Worm (Caenorhabditis elegans) whole organism, early embryonic: Measurements from ENCODE around the gene lsd-1.

Experiments used
- B0310.2 ChIP-seq: sonication (generic microtip); optimal IDR thresholded peaks from 2 replicates; lab custom pipeline; 2016; ENCODE audit warnings: mild to moderate bottlenecking, missing genetic modification characterization, missing compliant biosample characterization
- F13C5.2 ChIP-seq: sonication (generic microtip); optimal IDR thresholded peaks from 2 replicates; lab custom pipeline; 2017; ENCODE audit warnings: mild to moderate bottlenecking, missing genetic modification characterization, inconsistent platforms, missing compliant biosample characterization
- aly-1 ChIP-seq: sonication (generic microtip); optimal IDR thresholded peaks from 2 replicates; lab custom pipeline; 2016; ENCODE audit warnings: missing genetic modification characterization, missing compliant biosample characterization
- ama-1 ChIP-seq: fragments of 150-350 bp; optimal IDR thresholded peaks from 2 replicates; lab custom pipeline; 2014
- ceh-13 ChIP-seq: fragments of 200-800 bp; sonication (Bioruptor generic); optimal IDR thresholded peaks from 2 replicates; lab custom pipeline; 2018; ENCODE audit warnings: mild to moderate bottlenecking, missing genetic modification characterization, missing compliant biosample characterization
- ceh-36 ChIP-seq: sonication (generic microtip); optimal IDR thresholded peaks from 2 replicates; lab custom pipeline; 2016; ENCODE audit warnings: missing genetic modification characterization, inconsistent platforms, missing compliant biosample characterization
- ets-7 ChIP-seq: sonication (generic microtip); optimal IDR thresholded peaks from 2 replicates; lab custom pipeline; 2016; ENCODE audit warnings: missing genotype, missing genetic modification characterization, missing compliant biosample characterization
- flt-1 ChIP-seq: fragments of 200-800 bp; sonication (Bioruptor generic); IDR thresholded peaks from 2 replicates; pipeline ENCODE4 v1.3.6; 2022; ENCODE audit warnings: missing genetic modification characterization, missing compliant biosample characterization
- hmbx-1 ChIP-seq: sonication (generic microtip); optimal IDR thresholded peaks from 2 replicates; lab custom pipeline; 2016; ENCODE audit warnings: mild to moderate bottlenecking, missing genetic modification characterization, missing compliant biosample characterization
- hmg-4 ChIP-seq: fragments of 200-800 bp; sonication (Bioruptor generic); optimal IDR thresholded peaks from 2 replicates; lab custom pipeline; 2018; ENCODE audit warnings: mild to moderate bottlenecking, missing genetic modification characterization, missing compliant biosample characterization
- hnd-1 ChIP-seq: sonication (generic microtip); optimal IDR thresholded peaks from 2 replicates; lab custom pipeline; 2016; ENCODE audit warnings: missing genetic modification characterization, missing compliant biosample characterization
- pes-1 ChIP-seq: fragments of 200-800 bp; sonication (Bioruptor generic); IDR thresholded peaks from 2 replicates; pipeline ENCODE4 v1.3.6; 2022; ENCODE audit warnings: missing genetic modification reagents, missing genetic modification characterization, missing compliant biosample characterization
- scrt-1 ChIP-seq: fragments of 200-800 bp; sonication (Bioruptor generic); IDR thresholded peaks from 2 replicates; pipeline ENCODE4 v1.3.6; 2022; ENCODE audit warnings: missing genetic modification characterization, missing compliant biosample characterization
- sea-1 ChIP-seq: fragments of 200-800 bp; sonication (Bioruptor generic); conservative IDR thresholded peaks from 2 replicates; pipeline ENCODE4 v1.3.6; 2022; ENCODE audit warnings: missing genetic modification characterization, missing compliant biosample characterization
- tbx-11 ChIP-seq: fragments of 200-800 bp; sonication (Bioruptor generic); IDR thresholded peaks from 2 replicates; pipeline ENCODE4 v1.3.6; 2022; ENCODE audit warnings: missing genetic modification characterization, missing compliant biosample characterization
- tbx-37 ChIP-seq: fragments of 200-800 bp; sonication (Bioruptor generic); conservative IDR thresholded peaks from 2 replicates; pipeline ENCODE4 v1.3.6; 2022; ENCODE audit warnings: missing genetic modification reagents, missing genetic modification characterization, missing compliant biosample characterization
- tra-4 ChIP-seq: sonication (generic microtip); optimal IDR thresholded peaks from 2 replicates; lab custom pipeline; 2017; ENCODE audit warnings: missing genetic modification characterization, missing compliant biosample characterization

The lsd-1 gene

DNA sequence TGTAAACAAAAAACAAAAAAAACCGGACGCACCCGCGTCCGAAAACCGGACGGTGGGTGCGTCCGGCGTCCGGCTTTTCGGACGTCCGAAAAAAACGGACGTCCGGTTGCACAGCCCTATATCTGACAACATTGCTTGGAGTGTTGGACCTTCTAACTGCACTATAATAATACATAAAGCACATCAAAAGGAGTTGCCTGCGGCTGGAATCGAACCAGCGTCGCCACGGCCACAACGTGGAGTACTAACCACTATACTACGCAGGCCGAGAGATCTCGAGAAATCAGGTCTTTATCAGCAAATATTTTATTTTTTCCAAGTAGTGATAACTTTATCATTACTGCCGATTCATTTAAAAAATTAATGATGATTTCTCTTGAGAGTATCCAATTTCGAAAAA, 44.7 kb downstream of the lsd-1 start:
- TF ChIP-seq tra-4 (tag; lab: Kevin White, UChicago) (no peak), tbx-11 (no peak), ceh-36 (tag; lab: Kevin White, UChicago) (no peak), flt-1 (GFP tag; lab: Robert Waterston, UW) (no peak)

DNA sequence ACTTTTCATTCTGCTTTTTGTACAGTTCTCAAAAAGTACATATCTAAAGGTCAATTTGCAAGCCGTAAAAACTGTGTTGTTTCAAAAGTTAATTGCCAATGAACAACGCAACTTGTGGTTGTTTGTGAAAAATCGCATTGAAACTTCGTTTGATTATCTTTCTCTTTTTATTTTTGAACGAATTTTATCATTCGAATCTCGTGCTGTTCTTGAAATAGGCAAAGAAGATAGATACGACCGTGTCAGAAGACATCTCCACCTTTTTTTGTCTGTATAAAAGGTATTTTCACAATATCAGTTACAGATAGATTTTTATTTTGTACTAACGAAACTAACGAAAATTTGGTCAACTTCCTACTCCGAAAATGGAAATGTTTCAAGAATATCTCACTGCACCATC, 45.8 kb downstream of the lsd-1 start, which contains the start of gene C49F5.7:
Gene C49F5.7 (plus strand): TSS at position 301 of the 400 bp plus-strand sequence.
- TF ChIP-seq ceh-13 (GFP tag; lab: Kevin White, UChicago) (no peak), tra-4 (tag; lab: Kevin White, UChicago) (no peak), B0310.2 (tag; lab: Kevin White, UChicago) (no peak), tbx-37 (GFP tag; lab: Robert Waterston, UW) (no peak), pes-1 (no peak), hnd-1 (tag; lab: Kevin White, UChicago) (no peak), scrt-1 (no peak)

DNA sequence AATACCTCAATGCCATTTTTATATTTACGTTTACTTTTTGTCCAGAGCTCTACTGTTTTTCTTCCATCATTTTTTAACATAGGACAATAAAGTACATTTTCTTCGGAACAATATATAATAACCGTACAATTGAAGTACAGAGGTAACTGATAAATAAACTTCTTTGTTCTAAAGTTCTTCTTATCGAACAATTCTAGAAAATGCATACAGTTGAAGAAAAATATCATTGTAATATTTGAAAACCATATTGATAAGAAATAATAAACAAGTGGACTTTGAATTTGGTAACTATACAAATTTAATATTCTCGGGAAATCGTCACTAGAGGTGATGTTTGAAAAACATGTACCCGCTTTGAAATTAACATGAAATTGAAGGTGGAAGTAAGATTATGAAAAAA, 48.0 kb downstream of the lsd-1 start:
- TF ChIP-seq aly-1 (tag; lab: Kevin White, UChicago) (no peak), sea-1 (GFP tag; lab: Robert Waterston, UW) (no peak), scrt-1 (no peak), ets-7 (no peak), tra-4 (tag; lab: Kevin White, UChicago) (no peak), F13C5.2 (tag; lab: Kevin White, UChicago) (no peak)

DNA sequence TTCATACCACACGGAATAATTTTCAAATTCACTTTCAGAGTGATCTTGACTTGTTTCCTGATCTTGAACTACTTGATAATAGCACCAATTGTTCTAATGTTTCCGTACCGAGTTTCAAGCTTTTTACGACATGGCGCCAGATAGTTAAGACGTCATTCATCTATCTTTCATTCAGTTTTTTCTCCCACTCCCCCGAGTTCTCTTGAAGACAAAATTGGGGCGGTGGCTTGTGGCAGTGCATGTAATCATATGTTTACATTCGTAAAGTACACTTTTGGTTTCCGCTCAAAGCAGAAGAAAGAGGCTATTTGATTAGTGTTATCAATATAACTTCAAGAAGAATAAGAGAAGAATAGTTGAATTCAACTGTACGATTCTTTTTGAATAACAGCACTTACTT, 50.9 kb downstream of the lsd-1 start:
- no peak for TF ChIP-seq ets-7
- TF ChIP-seq flt-1 (GFP tag; lab: Robert Waterston, UW), result no peak
- TF ChIP-seq aly-1 (tag; lab: Kevin White, UChicago), result no peak
- no peak for TF ChIP-seq scrt-1
- TF ChIP-seq tbx-11, result no peak
- no peak for TF ChIP-seq ceh-36 (tag; lab: Kevin White, UChicago)
- no peak for TF ChIP-seq F13C5.2 (tag; lab: Kevin White, UChicago)
- TF ChIP-seq pes-1, result no peak
- no peak for TF ChIP-seq tbx-37 (GFP tag; lab: Robert Waterston, UW)
- no peak for TF ChIP-seq sea-1 (GFP tag; lab: Robert Waterston, UW)
- TF ChIP-seq hmg-4, result no peak
- no peak for TF ChIP-seq B0310.2 (tag; lab: Kevin White, UChicago)
- TF ChIP-seq hmbx-1 (tag; lab: Kevin White, UChicago), result no peak
- TF ChIP-seq ama-1 (lab: Kevin White, UChicago), result no peak
- no peak for TF ChIP-seq tra-4 (tag; lab: Kevin White, UChicago)
- TF ChIP-seq ceh-13 (GFP tag; lab: Kevin White, UChicago), result no peak
- TF ChIP-seq hnd-1 (tag; lab: Kevin White, UChicago), result no peak
